Worm (Caenorhabditis elegans) whole organism, L2 larva: ENCODE results near the gene F08G2.4.

Source experiments
- C34F6.9 ChIP-seq: fragments of 150-350 bp; optimal IDR thresholded peaks from 2 replicates; lab custom pipeline; 2014; ENCODE audit warnings: missing biosample characterization, missing genetic modification characterization
- F13H6.1 ChIP-seq: sonication (generic microtip); optimal IDR thresholded peaks from 2 replicates; lab custom pipeline; 2016; ENCODE audit warnings: missing genetic modification characterization, missing compliant biosample characterization
- R02D3.7 ChIP-seq: fragments of 150-350 bp; optimal IDR thresholded peaks from 2 replicates; lab custom pipeline; 2014; ENCODE audit warnings: missing biosample characterization, missing genetic modification characterization
- Y55F3AM.14 ChIP-seq: fragments of 200-800 bp; sonication (Bioruptor generic); optimal IDR thresholded peaks from 2 replicates; lab custom pipeline; 2018; ENCODE audit warnings: mild to moderate bottlenecking, missing genetic modification characterization, missing compliant biosample characterization
- ZK546.5 ChIP-seq: sonication (generic microtip); optimal IDR thresholded peaks from 2 replicates; lab custom pipeline; 2017; ENCODE audit warnings: missing biosample characterization, missing genetic modification characterization
- aly-2 ChIP-seq: fragments of 150-350 bp; optimal IDR thresholded peaks from 2 replicates; lab custom pipeline; 2014; ENCODE audit warnings: missing biosample characterization, missing genetic modification characterization
- ama-1 ChIP-seq: fragments of 150-350 bp; optimal IDR thresholded peaks from 2 replicates; lab custom pipeline; 2018; ENCODE audit warnings: inconsistent platforms
- blmp-1 ChIP-seq: sonication (generic microtip); optimal IDR thresholded peaks from 2 replicates; lab custom pipeline; 2017; ENCODE audit warnings: missing genetic modification characterization, mild to moderate bottlenecking, missing compliant biosample characterization, antibody characterized with exemption, moderate library complexity; ENCODE audit not compliant: insufficient read depth
- ceh-16 ChIP-seq: fragments of 150-350 bp; optimal IDR thresholded peaks from 2 replicates; lab custom pipeline; 2014; ENCODE audit warnings: missing biosample characterization, missing genetic modification characterization
- ceh-82 ChIP-seq: fragments of 150-350 bp; optimal IDR thresholded peaks from 2 replicates; lab custom pipeline; 2014; ENCODE audit warnings: missing biosample characterization, missing genetic modification characterization
- crh-2 ChIP-seq: sonication (generic microtip); optimal IDR thresholded peaks from 2 replicates; lab custom pipeline; 2017; ENCODE audit warnings: missing biosample characterization, missing genetic modification characterization
- dmd-4 ChIP-seq: sonication (generic microtip); optimal IDR thresholded peaks from 2 replicates; lab custom pipeline; 2017; ENCODE audit warnings: missing biosample characterization, missing genetic modification characterization
- egl-27 ChIP-seq: sonication (generic microtip); optimal IDR thresholded peaks from 3 replicates; lab custom pipeline; 2017; ENCODE audit warnings: missing biosample characterization, missing genetic modification reagents, missing genetic modification characterization
- elt-3 ChIP-seq: sonication (generic microtip); optimal IDR thresholded peaks from 2 replicates; lab custom pipeline; 2017; ENCODE audit warnings: missing biosample characterization, missing genetic modification characterization
- fos-1 ChIP-seq: fragments of 150-350 bp; optimal IDR thresholded peaks from 2 replicates; lab custom pipeline; 2014; ENCODE audit warnings: missing biosample characterization, missing genetic modification characterization
- gmeb-1 ChIP-seq: fragments of 150-350 bp; optimal IDR thresholded peaks from 2 replicates; lab custom pipeline; 2014; ENCODE audit warnings: missing biosample characterization, missing genetic modification characterization
- lin-39 ChIP-seq: fragments of 150-350 bp; optimal IDR thresholded peaks from 2 replicates; lab custom pipeline; 2014; ENCODE audit warnings: missing biosample characterization, missing genetic modification reagents, missing genetic modification characterization
- lsy-2 ChIP-seq, 2 experiments: fragments of 150-350 bp in 1 of 2; sonication (generic microtip) in 1 of 2; optimal IDR thresholded peaks; 2 replicates each; lab custom pipeline; 2014 to 2017; ENCODE audit warnings: missing biosample characterization in 2 of 2, missing genetic modification characterization in 2 of 2
- mab-5 ChIP-seq: fragments of 150-350 bp; optimal IDR thresholded peaks from 2 replicates; lab custom pipeline; 2014; ENCODE audit warnings: missing biosample characterization, missing genetic modification characterization
- nhr-10 ChIP-seq: sonication (generic microtip); optimal IDR thresholded peaks from 2 replicates; lab custom pipeline; 2017; ENCODE audit warnings: missing biosample characterization, missing genetic modification characterization
- nhr-11 ChIP-seq: fragments of 150-350 bp; optimal IDR thresholded peaks from 2 replicates; lab custom pipeline; 2014; ENCODE audit warnings: missing biosample characterization, missing genetic modification characterization
- nhr-12 ChIP-seq: fragments of 150-350 bp; optimal IDR thresholded peaks from 2 replicates; lab custom pipeline; 2014; ENCODE audit warnings: missing biosample characterization, missing genetic modification characterization
- nhr-129 ChIP-seq: fragments of 150-350 bp; optimal IDR thresholded peaks from 2 replicates; lab custom pipeline; 2014; ENCODE audit warnings: missing biosample characterization, missing genetic modification characterization
- nhr-23 ChIP-seq: fragments of 150-350 bp; optimal IDR thresholded peaks from 2 replicates; lab custom pipeline; 2014; ENCODE audit warnings: missing biosample characterization, missing genetic modification reagents, missing genetic modification characterization
- nhr-237 ChIP-seq: fragments of 150-350 bp; optimal IDR thresholded peaks from 2 replicates; lab custom pipeline; 2014; ENCODE audit warnings: missing biosample characterization, missing genetic modification characterization
- nhr-25 ChIP-seq: fragments of 150-350 bp; sonication (generic microtip); optimal IDR thresholded peaks from 3 replicates; lab custom pipeline; 2014; ENCODE audit warnings: missing biosample characterization, missing genetic modification characterization
- skn-1 ChIP-seq: sonication (generic microtip); optimal IDR thresholded peaks from 2 replicates; lab custom pipeline; 2017; ENCODE audit warnings: missing biosample characterization, missing genetic modification characterization
- sma-3 ChIP-seq: sonication (generic microtip); optimal IDR thresholded peaks from 2 replicates; lab custom pipeline; 2016; ENCODE audit warnings: missing genetic modification reagents, missing genetic modification characterization, missing compliant biosample characterization
- sma-9 ChIP-seq, 2 experiments: fragments of 150-350 bp in 1 of 2; sonication (generic microtip) in 1 of 2; optimal IDR thresholded peaks; 2 replicates each; lab custom pipeline; 2014 to 2016; ENCODE audit warnings: missing genetic modification characterization in 2 of 2, mild to moderate bottlenecking in 1 of 2, missing biosample characterization in 1 of 2, missing compliant biosample characterization in 1 of 2, missing genetic modification reagents in 1 of 2, moderate library complexity in 1 of 2
- snpc-4 ChIP-seq: fragments of 150-350 bp; optimal IDR thresholded peaks from 2 replicates; lab custom pipeline; 2014; ENCODE audit warnings: missing biosample characterization, missing genetic modification characterization
- unc-39 ChIP-seq: fragments of 150-350 bp; optimal IDR thresholded peaks from 2 replicates; lab custom pipeline; 2014; ENCODE audit warnings: missing biosample characterization, missing genetic modification characterization
- unc-55 ChIP-seq: fragments of 150-350 bp; sonication (generic microtip); optimal IDR thresholded peaks from 3 replicates; lab custom pipeline; 2014; ENCODE audit warnings: missing biosample characterization, missing genetic modification reagents, missing genetic modification characterization
- unc-62 ChIP-seq: fragments of 150-350 bp; optimal IDR thresholded peaks from 2 replicates; lab custom pipeline; 2014; ENCODE audit warnings: missing biosample characterization, missing genetic modification reagents, missing genetic modification characterization
- zag-1 ChIP-seq: fragments of 150-350 bp; optimal IDR thresholded peaks from 2 replicates; lab custom pipeline; 2014; ENCODE audit warnings: missing biosample characterization, missing genetic modification characterization
- ztf-1 ChIP-seq: fragments of 200-800 bp; sonication (Bioruptor generic); conservative IDR thresholded peaks from 2 replicates; pipeline ENCODE4 v1.3.6; 2022; ENCODE audit warnings: missing genetic modification characterization, missing compliant biosample characterization
- ztf-11 ChIP-seq: sonication (generic microtip); optimal IDR thresholded peaks from 2 replicates; lab custom pipeline; 2017; ENCODE audit warnings: missing biosample characterization, missing genetic modification characterization

The F08G2.4 gene

ce11 chrII:13796312-13796711, 34.1 kb upstream of the F08G2.4 start:
- TF ChIP-seq skn-1 (tag; lab: Kevin White, UChicago): no peak
- TF ChIP-seq nhr-12: no peak
- no peak for TF ChIP-seq nhr-11 (tag; lab: Kevin White, UChicago)
- TF ChIP-seq nhr-10 (tag; lab: Kevin White, UChicago): no peak
- no peak for TF ChIP-seq gmeb-1

DNA sequence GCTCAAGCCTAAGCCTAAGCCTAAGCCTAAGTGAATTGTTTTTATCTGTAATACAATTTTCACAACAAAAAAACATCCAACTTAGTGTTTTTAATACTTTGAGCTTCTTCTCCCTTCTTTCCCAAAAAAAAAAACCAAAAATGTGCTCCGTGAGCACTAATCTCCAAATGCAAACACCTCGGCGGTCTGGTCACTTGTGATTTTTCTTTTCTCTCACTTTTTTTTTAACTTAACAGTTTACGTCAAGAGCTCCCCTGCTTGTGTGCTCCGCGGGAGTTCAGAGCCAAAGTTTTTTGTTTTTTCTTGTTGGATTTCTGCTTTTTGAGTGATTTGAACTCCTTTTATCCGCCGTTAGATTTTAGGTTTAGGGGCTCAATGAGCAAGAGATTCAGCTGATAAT, 24.1 kb upstream of the F08G2.4 start:
- TF ChIP-seq ZK546.5: no peak
- TF ChIP-seq snpc-4 (tag; lab: Kevin White, UChicago): no peak
- no peak for TF ChIP-seq ceh-82 (tag; lab: Kevin White, UChicago)
- no peak for TF ChIP-seq ztf-11 (tag; lab: Kevin White, UChicago)
- TF ChIP-seq mab-5: no peak
- TF ChIP-seq ama-1: no peak
- no peak for TF ChIP-seq sma-3 (GFP tag; lab: Kevin White, UChicago)
- no peak for TF ChIP-seq lin-39 (tag; lab: Kevin White, UChicago)
- no peak for TF ChIP-seq skn-1 (tag; lab: Kevin White, UChicago)
- no peak for TF ChIP-seq nhr-25 (tag; lab: Kevin White, UChicago)
- no peak for TF ChIP-seq nhr-23 (tag; lab: Kevin White, UChicago)
- no peak for TF ChIP-seq unc-39 (tag; lab: Kevin White, UChicago)
- no peak for TF ChIP-seq C34F6.9 (tag; lab: Kevin White, UChicago)
- TF ChIP-seq unc-55 (GFP tag; lab: Kevin White, UChicago): no peak
- no peak for TF ChIP-seq dmd-4 (tag; lab: Kevin White, UChicago)
- no peak for TF ChIP-seq ztf-1 (GFP tag; lab: Robert Waterston, UW)
- TF ChIP-seq blmp-1: no peak
- TF ChIP-seq egl-27 (tag; lab: Kevin White, UChicago): no peak
- TF ChIP-seq lsy-2 (tag; optimal IDR thresholded peaks at IDR 0.05; lab: Kevin White, UChicago): no peak

ce11 chrII:13812335-13812734, 18.1 kb upstream of the F08G2.4 start:
- TF ChIP-seq unc-55 (GFP tag; lab: Kevin White, UChicago): no peak
- TF ChIP-seq Y55F3AM.14: no peak
- no peak for TF ChIP-seq nhr-10 (tag; lab: Kevin White, UChicago)
- TF ChIP-seq aly-2 (tag; lab: Kevin White, UChicago): no peak
- TF ChIP-seq crh-2 (tag; lab: Kevin White, UChicago): no peak
- TF ChIP-seq unc-39 (tag; lab: Kevin White, UChicago): no peak

DNA sequence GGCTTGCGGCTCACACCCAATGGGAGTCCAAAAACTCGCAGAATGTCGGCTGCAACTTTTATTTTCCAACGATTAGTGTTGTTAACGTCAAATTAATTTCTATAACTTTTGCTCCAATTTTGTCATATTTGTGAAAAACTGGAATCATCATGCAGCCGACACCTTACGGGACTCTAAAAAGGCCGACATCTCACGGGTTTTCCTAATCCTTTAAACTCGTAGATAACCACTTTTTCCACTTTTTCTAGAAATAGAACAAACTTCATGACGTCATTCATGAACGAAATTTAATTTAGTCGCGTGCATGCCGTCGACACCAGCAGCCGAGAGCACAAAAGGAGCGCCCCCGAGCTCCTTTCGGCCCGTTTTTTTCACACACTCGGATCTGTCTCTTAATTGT, 17.0 kb upstream of the F08G2.4 start:
- TF ChIP-seq sma-9 (GFP tag; optimal IDR thresholded peaks at IDR 0.05; lab: Kevin White, UChicago) (peak; percentile 15), sma-9 (tag; optimal IDR thresholded peaks at IDR 0.05; lab: Kevin White, UChicago) (no peak), F13H6.1 (no peak), lsy-2 (tag; optimal IDR thresholded peaks at IDR 0.05; lab: Kevin White, UChicago) (peak in 1 of 2 experiments; percentile 33), sma-3 (GFP tag; lab: Kevin White, UChicago) (no peak), snpc-4 (tag; lab: Kevin White, UChicago) (peak; percentile 76), elt-3 (tag; lab: Kevin White, UChicago) (no peak), unc-62 (GFP tag; lab: Kevin White, UChicago) (no peak), gmeb-1 (no peak), nhr-25 (tag; lab: Kevin White, UChicago) (no peak), ceh-16 (tag; lab: Kevin White, UChicago) (no peak), nhr-129 (no peak), fos-1 (tag; lab: Kevin White, UChicago) (no peak), unc-55 (GFP tag; lab: Kevin White, UChicago) (no peak), zag-1 (tag; lab: Kevin White, UChicago) (peak; percentile 3), skn-1 (tag; lab: Kevin White, UChicago) (no peak), dmd-4 (tag; lab: Kevin White, UChicago) (no peak), nhr-237 (tag; lab: Kevin White, UChicago) (no peak), unc-39 (tag; lab: Kevin White, UChicago) (no peak), mab-5 (no peak), nhr-11 (tag; lab: Kevin White, UChicago) (no peak), C34F6.9 (tag; lab: Kevin White, UChicago) (peak; percentile 33), R02D3.7 (tag; lab: Kevin White, UChicago) (no peak)
